Fruit fly (Drosophila melanogaster) whole organism, embryonic: ENCODE results near the gene CG32163.

Experiments
- Ada2b ChIP-seq: fragments of 200-800 bp; sonication (Bioruptor generic); IDR thresholded peaks from 2 replicates; pipeline ENCODE4 v1.3.6; 2022; ENCODE audit warnings: missing biosample characterization, missing genetic modification characterization
- CG10147 ChIP-seq: fragments of 200-800 bp; sonication (Bioruptor generic); optimal IDR thresholded peaks from 2 replicates; lab custom pipeline; 2019; ENCODE audit warnings: missing biosample characterization, mild to moderate bottlenecking, missing genetic modification characterization, moderate library complexity
- CG1024 ChIP-seq: fragments of 200-800 bp; sonication (Bioruptor generic); IDR thresholded peaks from 2 replicates; pipeline ENCODE4 v1.3.6; 2022; ENCODE audit warnings: missing biosample characterization, missing genetic modification characterization
- CG10321 ChIP-seq: fragments of 200-800 bp; sonication (Bioruptor generic); IDR thresholded peaks from 2 replicates; pipeline ENCODE4 v1.3.6; 2022; ENCODE audit warnings: missing biosample characterization, missing genetic modification characterization
- CG10654 ChIP-seq: fragments of 200-800 bp; sonication (Bioruptor generic); optimal IDR thresholded peaks from 2 replicates; lab custom pipeline; 2016; ENCODE audit warnings: missing biosample characterization, missing genetic modification characterization
- CG10979 ChIP-seq: fragments of 200-800 bp; sonication (Bioruptor generic); optimal IDR thresholded peaks from 2 replicates; lab custom pipeline; 2018; ENCODE audit warnings: missing biosample characterization, mild to moderate bottlenecking, missing genetic modification characterization, moderate library complexity
- CG11456 ChIP-seq: fragments of 200-800 bp; sonication (Bioruptor generic); IDR thresholded peaks from 3 replicates; pipeline ENCODE4 v1.3.6; 2022; ENCODE audit warnings: missing biosample characterization, missing genetic modification characterization
- CG11723 ChIP-seq: fragments of 200-800 bp; sonication (Bioruptor generic); optimal IDR thresholded peaks from 2 replicates; lab custom pipeline; 2017; ENCODE audit warnings: missing biosample characterization, mild to moderate bottlenecking, missing genetic modification characterization
- CG12942 ChIP-seq: fragments of 200-800 bp; sonication (Bioruptor generic); optimal IDR thresholded peaks from 3 replicates; lab custom pipeline; 2016; ENCODE audit warnings: missing biosample characterization, missing genetic modification characterization
- CG13775 ChIP-seq: fragments of 200-800 bp; sonication (Bioruptor generic); optimal IDR thresholded peaks from 3 replicates; lab custom pipeline; 2017; ENCODE audit warnings: missing biosample characterization, mild to moderate bottlenecking, missing genetic modification characterization
- CG13894 ChIP-seq: fragments of 200-800 bp; sonication (Bioruptor generic); optimal IDR thresholded peaks from 3 replicates; lab custom pipeline; 2018; ENCODE audit warnings: missing biosample characterization, mild to moderate bottlenecking, missing genetic modification characterization, moderate library complexity
- CG15514 ChIP-seq: fragments of 200-800 bp; sonication (Bioruptor generic); optimal IDR thresholded peaks from 3 replicates; lab custom pipeline; 2017; ENCODE audit warnings: missing biosample characterization, missing genetic modification characterization, mild to moderate bottlenecking, moderate library complexity, missing genetic modification reagents
- CG17328 ChIP-seq: fragments of 200-800 bp; sonication (Bioruptor generic); IDR thresholded peaks from 2 replicates; pipeline ENCODE4 v1.3.6; 2022; ENCODE audit warnings: missing biosample characterization, missing genetic modification characterization
- CG2129 ChIP-seq: fragments of 200-800 bp; sonication (Bioruptor generic); IDR thresholded peaks from 2 replicates; pipeline ENCODE4 v1.3.6; 2022; ENCODE audit warnings: missing biosample characterization, missing genetic modification characterization; ENCODE audit not compliant: partially characterized antibody
- CG2202 ChIP-seq: fragments of 200-800 bp; sonication (Bioruptor generic); optimal IDR thresholded peaks from 2 replicates; lab custom pipeline; 2018; ENCODE audit warnings: missing biosample characterization, mild to moderate bottlenecking, missing genetic modification characterization
- CG30431 ChIP-seq: fragments of 200-800 bp; sonication (Bioruptor generic); optimal IDR thresholded peaks from 2 replicates; lab custom pipeline; 2017; ENCODE audit warnings: missing biosample characterization, missing genetic modification characterization
- CG31388 ChIP-seq: fragments of 200-800 bp; sonication (Bioruptor generic); optimal IDR thresholded peaks from 2 replicates; lab custom pipeline; 2016; ENCODE audit warnings: missing biosample characterization, missing genetic modification characterization
- CG6683 ChIP-seq: fragments of 200-800 bp; sonication (Bioruptor generic); optimal IDR thresholded peaks from 2 replicates; lab custom pipeline; 2017; ENCODE audit warnings: missing biosample characterization, mild to moderate bottlenecking, missing genetic modification characterization, missing genetic modification reagents
- CG7556 ChIP-seq: fragments of 200-800 bp; sonication (Bioruptor generic); optimal IDR thresholded peaks from 2 replicates; lab custom pipeline; 2017; ENCODE audit warnings: missing biosample characterization, mild to moderate bottlenecking, missing genetic modification characterization
- CG7745 ChIP-seq: fragments of 200-800 bp; sonication (Bioruptor generic); optimal IDR thresholded peaks from 2 replicates; lab custom pipeline; 2018; ENCODE audit warnings: missing biosample characterization, mild to moderate bottlenecking, missing genetic modification characterization, moderate library complexity
- CG8290 ChIP-seq, 3 experiments: fragments of 200-800 bp; sonication (Bioruptor generic); optimal IDR thresholded peaks; 2 replicates each; lab custom pipeline; 2016 to 2019; ENCODE audit warnings: missing biosample characterization in 3 of 3, missing genetic modification characterization in 3 of 3, mild to moderate bottlenecking in 2 of 3, moderate library complexity in 1 of 3
- CoRest ChIP-seq: fragments of 200-800 bp; sonication (Bioruptor generic); optimal IDR thresholded peaks from 3 replicates; lab custom pipeline; 2018; ENCODE audit warnings: missing biosample characterization, mild to moderate bottlenecking, missing genetic modification characterization, moderate library complexity
- E2f1 ChIP-seq: fragments of 200-800 bp; sonication (Bioruptor generic); IDR thresholded peaks from 2 replicates; pipeline ENCODE4 v1.3.6; 2022; ENCODE audit warnings: missing biosample characterization, missing genetic modification characterization
- Fer2 ChIP-seq: fragments of 200-800 bp; sonication (Bioruptor generic); optimal IDR thresholded peaks from 2 replicates; lab custom pipeline; 2018; ENCODE audit warnings: missing biosample characterization, mild to moderate bottlenecking, missing genetic modification characterization, moderate library complexity
- Hey ChIP-seq: fragments of 200-800 bp; sonication (Bioruptor generic); optimal IDR thresholded peaks from 3 replicates; lab custom pipeline; 2018; ENCODE audit warnings: missing biosample characterization, mild to moderate bottlenecking, missing genetic modification characterization
- Hmx ChIP-seq: fragments of 200-800 bp; sonication (Bioruptor generic); optimal IDR thresholded peaks from 2 replicates; lab custom pipeline; 2016; ENCODE audit warnings: missing biosample characterization, missing genetic modification characterization
- Mrtf ChIP-seq: fragments of 200-800 bp; sonication (Bioruptor generic); IDR thresholded peaks from 3 replicates; pipeline ENCODE4 v1.3.6; 2022; ENCODE audit warnings: missing biosample characterization, missing genetic modification characterization
- NC2α ChIP-seq: fragments of 200-800 bp; sonication (Bioruptor generic); optimal IDR thresholded peaks from 2 replicates; lab custom pipeline; 2016; ENCODE audit warnings: missing biosample characterization, missing genetic modification characterization
- Nf-YB ChIP-seq: fragments of 200-800 bp; sonication (Bioruptor generic); optimal IDR thresholded peaks from 3 replicates; lab custom pipeline; 2019; ENCODE audit warnings: missing biosample characterization, mild to moderate bottlenecking, missing genetic modification characterization, moderate library complexity
- Scr ChIP-seq: fragments of 200-800 bp; sonication (Bioruptor generic); IDR thresholded peaks from 2 replicates; pipeline ENCODE4 v1.3.6; 2022; ENCODE audit warnings: missing biosample characterization, missing genetic modification characterization; ENCODE audit not compliant: partially characterized antibody
- Ssrp ChIP-seq: fragments of 200-800 bp; sonication (Bioruptor generic); optimal IDR thresholded peaks from 2 replicates; lab custom pipeline; 2018; ENCODE audit warnings: missing biosample characterization, mild to moderate bottlenecking, missing genetic modification characterization, moderate library complexity
- Trl ChIP-seq, 3 experiments: fragments of >200 bp in 2 of 3; fragments of 200-800 bp in 1 of 3; sonication (Bioruptor generic) in 1 of 3; optimal IDR thresholded peaks; 2 replicates in 1 of 3; 3 replicates in 2 of 3; lab custom pipeline; 2016 to 2017; ENCODE audit warnings: missing biosample characterization in 1 of 3, missing genetic modification characterization in 1 of 3
- Usf ChIP-seq: fragments of 200-800 bp; sonication (Bioruptor generic); optimal IDR thresholded peaks from 2 replicates; lab custom pipeline; 2017; ENCODE audit warnings: missing genotype, missing biosample characterization, missing genetic modification characterization
- YL-1 ChIP-seq: fragments of 200-800 bp; sonication (Bioruptor generic); optimal IDR thresholded peaks from 3 replicates; lab custom pipeline; 2017; ENCODE audit warnings: missing biosample characterization, mild to moderate bottlenecking, missing genetic modification characterization
- amos ChIP-seq: fragments of 200-800 bp; sonication (Bioruptor generic); IDR thresholded peaks from 2 replicates; pipeline ENCODE4 v1.3.6; 2022; ENCODE audit warnings: missing biosample characterization, missing genetic modification characterization; ENCODE audit not compliant: partially characterized antibody
- caup ChIP-seq: fragments of 200-800 bp; sonication (Bioruptor generic); optimal IDR thresholded peaks from 3 replicates; lab custom pipeline; 2017; ENCODE audit warnings: missing biosample characterization, mild to moderate bottlenecking, missing genetic modification characterization, moderate library complexity; ENCODE audit not compliant: severe bottlenecking
- crc ChIP-seq: fragments of 200-800 bp; sonication (Bioruptor generic); optimal IDR thresholded peaks from 2 replicates; lab custom pipeline; 2016; ENCODE audit warnings: missing biosample characterization, missing genetic modification characterization
- dmrt99B ChIP-seq: fragments of 200-800 bp; sonication (Bioruptor generic); optimal IDR thresholded peaks from 2 replicates; lab custom pipeline; 2018; ENCODE audit warnings: missing biosample characterization, mild to moderate bottlenecking, missing genetic modification characterization, moderate library complexity
- esg ChIP-seq: fragments of 200-800 bp; sonication (Bioruptor generic); conservative IDR thresholded peaks from 2 replicates; pipeline ENCODE4 v1.3.6; 2022; ENCODE audit warnings: missing biosample characterization, missing genetic modification characterization
- kay ChIP-seq: fragments of 200-800 bp; sonication (Bioruptor generic); optimal IDR thresholded peaks from 2 replicates; lab custom pipeline; 2016; ENCODE audit warnings: missing biosample characterization, missing genetic modification characterization
- lmd ChIP-seq: fragments of 200-800 bp; sonication (Bioruptor generic); IDR thresholded peaks from 2 replicates; pipeline ENCODE4 v1.3.6; 2022; ENCODE audit warnings: missing biosample characterization, missing genetic modification characterization
- p53 ChIP-seq: fragments of 200-800 bp; sonication (Bioruptor generic); optimal IDR thresholded peaks from 2 replicates; lab custom pipeline; 2016; ENCODE audit warnings: missing biosample characterization, missing genetic modification characterization
- pnt ChIP-seq: fragments of 200-800 bp; sonication (Bioruptor generic); optimal IDR thresholded peaks from 3 replicates; lab custom pipeline; 2016; ENCODE audit warnings: missing biosample characterization, missing genetic modification characterization
- slou ChIP-seq: fragments of 200-800 bp; sonication (Bioruptor generic); optimal IDR thresholded peaks from 3 replicates; lab custom pipeline; 2016; ENCODE audit warnings: missing biosample characterization, missing genetic modification characterization
- sqz ChIP-seq: fragments of 200-800 bp; sonication (Bioruptor generic); optimal IDR thresholded peaks from 3 replicates; lab custom pipeline; 2018; ENCODE audit warnings: missing biosample characterization, mild to moderate bottlenecking, missing genetic modification characterization
- tx ChIP-seq: fragments of 200-800 bp; sonication (Bioruptor generic); optimal IDR thresholded peaks from 2 replicates; lab custom pipeline; 2016; ENCODE audit warnings: missing biosample characterization, missing genetic modification characterization
- unc-4 ChIP-seq: fragments of 200-800 bp; sonication (Bioruptor generic); IDR thresholded peaks from 2 replicates; pipeline ENCODE4 v1.3.6; 2022; ENCODE audit warnings: missing biosample characterization, missing genetic modification characterization; ENCODE audit not compliant: partially characterized antibody
- z ChIP-seq: fragments of 200-800 bp; sonication (Bioruptor generic); IDR thresholded peaks from 3 replicates; pipeline ENCODE4 v1.3.6; 2022; ENCODE audit warnings: missing biosample characterization, missing genetic modification characterization
- zen ChIP-seq: fragments of 200-800 bp; sonication (Bioruptor generic); optimal IDR thresholded peaks from 3 replicates; lab custom pipeline; 2018; ENCODE audit warnings: missing biosample characterization, mild to moderate bottlenecking, missing genetic modification characterization, moderate library complexity

The CG32163 gene

DNA sequence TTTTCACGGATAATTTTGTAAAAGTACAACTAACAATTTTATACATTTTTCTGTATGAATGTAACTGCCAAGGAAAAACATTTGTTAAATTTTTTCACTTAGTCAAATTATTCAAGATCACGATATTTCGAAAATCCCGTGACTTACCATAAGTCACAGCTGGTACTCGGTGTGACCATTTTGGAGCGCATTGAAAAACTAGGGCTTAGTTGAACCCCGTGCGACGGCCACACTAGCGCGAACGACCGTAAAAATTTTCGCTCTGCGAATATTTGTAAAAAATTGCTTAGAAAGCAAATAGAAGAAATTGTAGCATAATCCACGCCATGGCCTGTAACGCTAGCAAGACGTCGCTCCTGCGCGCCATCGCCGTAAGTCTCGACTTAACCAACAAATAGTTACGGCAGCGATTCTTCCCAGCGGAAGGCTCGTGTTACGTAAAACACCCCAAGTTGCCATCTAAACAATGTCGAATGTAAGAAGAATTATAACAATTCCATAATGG is 2.8 kb upstream of the CG32163 start, which contains the start of gene UQCR-C2 (continued):
- no peak for TF ChIP-seq z (GFP tag; lab: Robert Waterston, UW)
- peak; percentile 40 for TF ChIP-seq CoRest (tag; lab: Kevin White, UChicago)
- TF ChIP-seq tx (GFP tag; lab: Kevin White, UChicago), result no peak
- no peak for TF ChIP-seq NC2α (GFP tag; lab: Kevin White, UChicago)
- no peak for TF ChIP-seq CG30431 (GFP tag; lab: Kevin White, UChicago)
- no peak for TF ChIP-seq CG12942
- TF ChIP-seq CG10147, result peak; percentile 19
- TF ChIP-seq pnt (GFP tag; lab: Kevin White, UChicago), result no peak
- TF ChIP-seq Mrtf (GFP tag; lab: Robert Waterston, UW), result no peak
- no peak for TF ChIP-seq sqz (GFP tag; lab: Kevin White, UChicago)
- TF ChIP-seq Scr, result peak; percentile 25
- no peak for TF ChIP-seq CG17328 (GFP tag; lab: Robert Waterston, UW)
- no peak for TF ChIP-seq CG2129 (GFP tag; lab: Robert Waterston, UW)
- peak; percentile 54 for TF ChIP-seq CG13894 (tag; lab: Kevin White, UChicago)
- TF ChIP-seq unc-4 (GFP tag; lab: Robert Waterston, UW), result peak; percentile 38; the same call in 1 of the 2 replicates
- no peak for TF ChIP-seq Hey (tag; lab: Kevin White, UChicago)
- no peak for TF ChIP-seq CG11723
- no peak for TF ChIP-seq Ada2b (GFP tag; lab: Robert Waterston, UW)
- no peak for TF ChIP-seq Nf-YB
- no peak for TF ChIP-seq kay (GFP tag; lab: Kevin White, UChicago)
- TF ChIP-seq lmd (GFP tag; lab: Robert Waterston, UW), result 0 out of 2 replicates have a peak, but pooled peaks have one; percentile 6
- TF ChIP-seq CG7556, result no peak
- no peak for TF ChIP-seq CG31388 (GFP tag; lab: Kevin White, UChicago)
- no peak for TF ChIP-seq Hmx (GFP tag; lab: Kevin White, UChicago)
- no peak for TF ChIP-seq CG7745
- peak; percentile 76 for TF ChIP-seq CG15514 (GFP tag; lab: Kevin White, UChicago)
- TF ChIP-seq E2f1 (GFP tag; lab: Robert Waterston, UW), result no peak
- TF ChIP-seq CG10654 (GFP tag; lab: Kevin White, UChicago), result no peak
- no peak for TF ChIP-seq esg (GFP tag; lab: Robert Waterston, UW)
- TF ChIP-seq Fer2 (tag; lab: Kevin White, UChicago), result no peak
- no peak for TF ChIP-seq Usf (GFP tag; lab: Kevin White, UChicago)
- TF ChIP-seq CG1024 (GFP tag; lab: Robert Waterston, UW), result no peak
- TF ChIP-seq YL-1, result peak; percentile 92
- TF ChIP-seq crc, result no peak
- no peak for TF ChIP-seq Ssrp (tag; lab: Kevin White, UChicago)
- no peak for TF ChIP-seq CG10979 (tag; lab: Kevin White, UChicago)
- TF ChIP-seq CG6683 (GFP tag; lab: Kevin White, UChicago), result no peak
- no peak for TF ChIP-seq dmrt99B (tag; lab: Kevin White, UChicago)
- no peak for TF ChIP-seq p53
- TF ChIP-seq Trl (optimal IDR thresholded peaks at IDR 0.05; lab: Kevin White, UChicago), result no peak
- no peak for TF ChIP-seq Trl (GFP tag; optimal IDR thresholded peaks at IDR 0.05; lab: Kevin White, UChicago)
- TF ChIP-seq CG13775 (GFP tag; lab: Kevin White, UChicago), result no peak
- TF ChIP-seq CG8290 (GFP tag; optimal IDR thresholded peaks at IDR 0.05; lab: Kevin White, UChicago), result peak; percentile 44
- TF ChIP-seq CG8290 (tag; optimal IDR thresholded peaks at IDR 0.05; lab: Kevin White, UChicago), result peak in 1 of 2 experiments; percentile 61
- peak; percentile 23 for TF ChIP-seq zen (tag; lab: Kevin White, UChicago)
- TF ChIP-seq amos (GFP tag; lab: Robert Waterston, UW), result peak; percentile 30; the same call in 1 of the 2 replicates
- TF ChIP-seq CG11456 (GFP tag; lab: Robert Waterston, UW), result no peak
- no peak for TF ChIP-seq caup (GFP tag; lab: Kevin White, UChicago)
- no peak for TF ChIP-seq CG2202 (tag; lab: Kevin White, UChicago)
- no peak for TF ChIP-seq CG10321
- no peak for TF ChIP-seq slou
